Worm (Caenorhabditis elegans) whole organism, L4 larva: ENCODE data around the gene chd-3.

Experiments
- egl-27 ChIP-seq: sonication (generic microtip); optimal IDR thresholded peaks from 3 replicates; lab custom pipeline; 2017; ENCODE audit warnings: missing biosample characterization, missing genetic modification reagents, missing genetic modification characterization
- jun-1 ChIP-seq: fragments of 150-350 bp; optimal IDR thresholded peaks from 2 replicates; lab custom pipeline; 2014; ENCODE audit warnings: missing biosample characterization, missing genetic modification reagents, missing genetic modification characterization
- nhr-25 ChIP-seq: sonication (generic microtip); optimal IDR thresholded peaks from 2 replicates; lab custom pipeline; 2017; ENCODE audit warnings: missing genetic modification characterization, mild to moderate bottlenecking, missing compliant biosample characterization, antibody characterized with exemption, moderate library complexity, borderline replicate concordance; ENCODE audit not compliant: insufficient read depth
- zfp-2 ChIP-seq: sonication (generic microtip); optimal IDR thresholded peaks from 2 replicates; lab custom pipeline; 2016; ENCODE audit warnings: mild to moderate bottlenecking, missing genetic modification characterization, missing compliant biosample characterization

DNA sequence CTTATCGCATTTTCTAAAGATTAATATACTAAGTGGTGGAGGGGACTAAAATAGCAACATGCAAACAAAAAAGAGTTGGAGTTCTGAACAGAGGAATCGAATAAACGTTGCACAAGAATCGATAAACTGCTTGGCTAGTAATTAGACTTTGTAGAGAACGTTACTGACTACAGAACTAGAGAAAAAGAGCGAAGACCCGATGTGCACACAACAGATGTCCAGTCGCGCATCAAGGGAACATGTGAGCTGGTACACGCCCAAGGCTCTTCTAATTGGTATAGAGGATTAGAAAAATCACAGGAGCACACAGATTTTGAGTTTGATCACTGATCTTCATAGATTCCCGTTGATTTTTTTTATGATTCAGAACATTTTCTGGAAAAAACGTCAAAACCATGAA is 1.7 kb upstream of the chd-3 start:
- TF ChIP-seq jun-1 (tag; lab: Kevin White, UChicago) = no peak
- TF ChIP-seq zfp-2 (tag; lab: Kevin White, UChicago) = no peak
- TF ChIP-seq egl-27 = no peak
- no peak for TF ChIP-seq nhr-25 (tag; lab: Kevin White, UChicago)
